Worm (Caenorhabditis elegans): Measurements from ENCODE around the gene ckb-3.

DNA sequence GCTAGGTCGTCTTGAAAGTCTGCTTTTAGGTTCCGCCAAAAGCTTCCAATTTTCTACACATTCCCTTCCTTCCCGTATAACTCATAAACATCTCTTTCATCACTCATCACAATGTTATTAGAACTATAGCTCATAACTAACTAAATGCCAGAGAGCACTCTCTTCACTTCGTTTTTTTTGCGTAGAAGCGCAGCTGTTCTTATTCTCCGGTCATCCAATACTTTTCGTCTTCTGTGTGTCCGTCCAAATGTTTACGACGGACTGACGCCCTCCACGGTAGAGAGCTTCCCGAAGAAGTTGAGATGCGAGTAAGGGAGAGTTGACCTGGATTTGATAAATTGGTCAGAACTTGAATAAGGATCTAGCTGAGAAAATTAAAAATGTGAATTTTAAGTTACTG, 11.5 kb upstream of the ckb-3 start:
- TF ChIP-seq ztf-4 (tag; optimal IDR thresholded peaks at IDR 0.05) (no peak), ztf-11 (tag; optimal IDR thresholded peaks at IDR 0.05) (no peak), blmp-1 (tag; optimal IDR thresholded peaks at IDR 0.05) (no peak), elt-3 (tag; optimal IDR thresholded peaks at IDR 0.05) (no peak), snpc-4 (tag; optimal IDR thresholded peaks at IDR 0.05) (no peak), nhr-12 (tag; optimal IDR thresholded peaks at IDR 0.05) (no peak), efl-3 (GFP tag; optimal IDR thresholded peaks at IDR 0.05) (no peak), snu-23 (GFP tag; optimal IDR thresholded peaks at IDR 0.05) (no peak), lsy-2 (tag; optimal IDR thresholded peaks at IDR 0.05) (no peak), nhr-28 (tag; optimal IDR thresholded peaks at IDR 0.05) (no peak), aly-2 (tag; optimal IDR thresholded peaks at IDR 0.05) (no peak)

Data from whole organism, L1 larva.